Worm (Caenorhabditis elegans): Measurements from ENCODE around the gene col-87.

The col-87 gene

DNA sequence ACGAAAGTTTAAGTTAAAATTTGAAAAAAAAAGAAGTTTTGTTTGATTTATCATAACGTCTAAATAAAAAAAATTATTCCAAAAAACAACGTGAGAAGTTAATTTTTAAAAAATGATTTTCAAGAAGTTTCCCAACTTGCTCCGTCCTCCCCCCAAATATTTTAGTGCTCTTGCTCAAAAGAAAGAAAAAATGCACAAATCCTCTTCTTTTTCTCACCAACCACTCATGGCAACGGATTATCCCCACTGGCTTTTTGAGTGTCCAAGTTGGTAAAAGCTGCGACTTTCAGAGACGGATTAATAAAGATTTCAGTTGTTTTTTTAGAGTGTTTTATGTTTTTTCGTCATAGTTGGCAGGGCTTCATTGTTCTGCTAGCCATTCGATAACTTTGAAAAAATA, 3.0 kb upstream of the col-87 start, which contains the start of gene Y39G8C.2:
Gene Y39G8C.2, minus strand, starts transcription at position 101 of the 400 bp plus-strand sequence.
- TF ChIP-seq madf-5 (GFP tag; IDR thresholded peaks at IDR 0.05) (no peak), pqm-1 (tag; optimal IDR thresholded peaks at IDR 0.05) (no peak), nhr-111 (GFP tag; optimal IDR thresholded peaks at IDR 0.05) (no peak), nhr-25 (tag; optimal IDR thresholded peaks at IDR 0.05; ENCODE audit: borderline replicate concordance, insufficient read depth) (no peak), unc-39 (tag; optimal IDR thresholded peaks at IDR 0.05) (no peak), duxl-1 (tag; optimal IDR thresholded peaks at IDR 0.05; ENCODE audit: poor library complexity) (no peak), set-16 (GFP tag; IDR thresholded peaks at IDR 0.05) (no peak), nhr-77 (tag; optimal IDR thresholded peaks at IDR 0.05) (no peak), hif-1 (tag; optimal IDR thresholded peaks at IDR 0.05) (no peak), Y105C5A.15 (GFP tag; IDR thresholded peaks at IDR 0.05) (no peak), madf-9 (GFP tag; conservative IDR thresholded peaks at IDR 0.05) (no peak), aha-1 (tag) (no peak), zip-11 (GFP tag; IDR thresholded peaks at IDR 0.05) (no peak), ama-1 (optimal IDR thresholded peaks at IDR 0.05) (no peak), hlh-11 (tag; optimal IDR thresholded peaks at IDR 0.05) (no peak), lir-3 (tag; optimal IDR thresholded peaks at IDR 0.05) (no peak), mes-2 (tag; optimal IDR thresholded peaks at IDR 0.05; ENCODE audit: poor library complexity, severe bottlenecking) (no peak), dpl-1 (GFP tag; optimal IDR thresholded peaks at IDR 0.05) (no peak), skn-1 (tag; optimal IDR thresholded peaks at IDR 0.05) (no peak), dmd-6 (GFP tag; IDR thresholded peaks at IDR 0.05) (no peak)

DNA sequence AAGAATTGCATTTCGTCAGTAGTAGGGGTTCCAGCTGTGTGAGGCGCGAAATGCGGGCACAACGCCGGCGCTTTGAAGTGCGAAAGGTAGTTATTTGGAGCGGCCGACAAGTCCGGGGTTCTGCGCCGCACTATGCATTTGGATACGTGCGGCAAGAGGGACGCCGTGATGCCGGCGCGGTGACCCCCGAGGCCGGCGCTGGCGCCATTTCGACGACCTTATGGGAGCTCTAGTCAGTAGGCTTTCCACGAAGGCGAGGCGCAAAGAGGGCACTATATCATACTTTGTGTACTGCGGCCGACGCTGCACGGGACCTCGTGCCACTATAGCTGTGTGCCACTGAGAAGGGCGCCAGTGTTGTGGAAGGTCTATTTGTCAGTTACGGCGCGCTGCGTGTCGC, 2.3 kb upstream of the col-87 start:
- TF ChIP-seq mes-2 (tag; optimal IDR thresholded peaks at IDR 0.05; ENCODE audit: poor library complexity, severe bottlenecking), result no peak
- no peak for TF ChIP-seq nhr-111 (GFP tag; optimal IDR thresholded peaks at IDR 0.05)
- TF ChIP-seq nhr-11 (tag; optimal IDR thresholded peaks at IDR 0.05), result no peak
- 0 out of 2 replicates have a peak, but pooled peaks have one; percentile 30 for TF ChIP-seq lim-7 (GFP tag; IDR thresholded peaks at IDR 0.05)
- TF ChIP-seq ces-1 (GFP tag; optimal IDR thresholded peaks at IDR 0.05), result no peak
- 0 out of 2 replicates have a peak, but pooled peaks have one; percentile 34 for TF ChIP-seq lin-38 (GFP tag; IDR thresholded peaks at IDR 0.05)
- TF ChIP-seq nhr-102 (tag; optimal IDR thresholded peaks at IDR 0.05), result no peak
- 0 out of 2 replicates have a peak, but pooled peaks have one; percentile 15 for TF ChIP-seq D1046.2 (GFP tag; IDR thresholded peaks at IDR 0.05)
- no peak for TF ChIP-seq jun-1 (tag; optimal IDR thresholded peaks at IDR 0.05)
- no peak for TF ChIP-seq daf-12 (tag; optimal IDR thresholded peaks at IDR 0.05)
- TF ChIP-seq spr-1 (tag; optimal IDR thresholded peaks at IDR 0.05), result peak; percentile 22
- TF ChIP-seq snpc-1.2 (GFP tag; IDR thresholded peaks at IDR 0.05), result peak; percentile 65
- TF ChIP-seq dmd-8 (GFP tag; IDR thresholded peaks at IDR 0.05), result no peak
- no peak for TF ChIP-seq Y105C5A.15 (GFP tag; IDR thresholded peaks at IDR 0.05)
- no peak for TF ChIP-seq F37D6.2 (tag; optimal IDR thresholded peaks at IDR 0.05)
- no peak for TF ChIP-seq madf-5 (GFP tag; IDR thresholded peaks at IDR 0.05)
- TF ChIP-seq set-16 (GFP tag; IDR thresholded peaks at IDR 0.05), result peak; percentile 93
- TF ChIP-seq skn-1 (tag; optimal IDR thresholded peaks at IDR 0.05), result no peak

DNA sequence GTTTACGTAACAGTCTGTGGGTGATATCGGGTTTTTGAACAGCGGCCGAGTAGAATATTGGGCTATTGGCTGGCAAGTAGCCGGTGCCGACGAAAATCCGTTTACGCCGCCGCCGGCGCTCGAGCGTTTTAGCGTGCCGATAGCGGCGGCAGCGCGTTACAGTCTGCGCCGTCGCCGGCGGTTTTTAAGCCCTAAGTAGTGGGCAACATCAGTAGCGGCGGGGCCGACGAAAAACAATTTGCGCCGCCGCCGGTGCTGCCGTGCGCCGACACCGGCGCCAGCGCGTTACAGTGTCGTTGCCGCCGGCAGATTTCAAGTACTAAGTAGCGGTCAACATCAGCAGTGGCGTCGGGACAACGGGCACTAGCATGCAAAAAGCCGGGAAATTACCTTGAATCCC, 1.4 kb upstream of the col-87 start:
- TF ChIP-seq zip-2 (tag; optimal IDR thresholded peaks at IDR 0.05), result no peak
- TF ChIP-seq nhr-11 (tag; optimal IDR thresholded peaks at IDR 0.05), result no peak
- TF ChIP-seq nhr-76 (tag; optimal IDR thresholded peaks at IDR 0.05), result no peak
- 0 out of 2 replicates have a peak, but pooled peaks have one; percentile 5 for TF ChIP-seq hmg-1.1 (GFP tag; IDR thresholded peaks at IDR 0.05)
- no peak for TF ChIP-seq ceh-44 (GFP tag; IDR thresholded peaks at IDR 0.05)
- no peak for TF ChIP-seq ZK337.2 (GFP tag; IDR thresholded peaks at IDR 0.05)
- TF ChIP-seq fos-1 (tag; optimal IDR thresholded peaks at IDR 0.05), result no peak
- 0 out of 2 replicates have a peak, but pooled peaks have one; percentile 36 for TF ChIP-seq egl-43 (GFP tag; IDR thresholded peaks at IDR 0.05)
- no peak for TF ChIP-seq F49E8.2 (tag; optimal IDR thresholded peaks at IDR 0.05; ENCODE audit: borderline replicate concordance)
- TF ChIP-seq Y75B8A.6 (GFP tag; IDR thresholded peaks at IDR 0.05), result no peak
- no peak for TF ChIP-seq ceh-20 (GFP tag; IDR thresholded peaks at IDR 0.05)
- no peak for TF ChIP-seq snpc-4 (tag; optimal IDR thresholded peaks at IDR 0.05)
- TF ChIP-seq lir-3 (tag; optimal IDR thresholded peaks at IDR 0.05), result no peak
- no peak for TF ChIP-seq mdl-1 (tag; optimal IDR thresholded peaks at IDR 0.05)
- no peak for TF ChIP-seq tra-1 (GFP tag; IDR thresholded peaks at IDR 0.05)
- peak; percentile 31; the same call in 1 of the 2 replicates for TF ChIP-seq pha-4 (GFP tag; IDR thresholded peaks at IDR 0.05)
- TF ChIP-seq pha-4 (tag; optimal IDR thresholded peaks at IDR 0.05), result no peak
- TF ChIP-seq dmd-9 (GFP tag; IDR thresholded peaks at IDR 0.05), result 0 out of 2 replicates have a peak, but pooled peaks have one; percentile 17
- TF ChIP-seq ama-1 (optimal IDR thresholded peaks at IDR 0.05), result no peak
- no peak for TF ChIP-seq T20F7.1 (GFP tag; optimal IDR thresholded peaks at IDR 0.05)

Data from whole organism, L4 larva.